Worm (Caenorhabditis elegans) whole organism, midembryonic: ENCODE measurements around the gene F49H6.12.

Experiments
- T22C8.4 ChIP-seq: fragments of 200-800 bp; sonication (Bioruptor generic); IDR thresholded peaks from 2 replicates; pipeline ENCODE4 v1.3.6; 2022; ENCODE audit warnings: missing genetic modification characterization, missing compliant biosample characterization
- cog-1 ChIP-seq: sonication (generic microtip); optimal IDR thresholded peaks from 2 replicates; lab custom pipeline; 2016; ENCODE audit warnings: missing genetic modification characterization, missing compliant biosample characterization
- klf-2 ChIP-seq: fragments of 200-800 bp; sonication (Bioruptor generic); conservative IDR thresholded peaks from 2 replicates; pipeline ENCODE4 v1.3.6; 2022; ENCODE audit warnings: missing genetic modification reagents, missing genetic modification characterization, missing compliant biosample characterization
- ref-1 ChIP-seq: fragments of 200-800 bp; sonication (Bioruptor generic); conservative IDR thresholded peaks from 2 replicates; pipeline ENCODE4 v1.3.6; 2022; ENCODE audit warnings: missing genetic modification reagents, missing genetic modification characterization, missing compliant biosample characterization
- tab-1 ChIP-seq: fragments of 200-800 bp; sonication (Bioruptor generic); IDR thresholded peaks from 2 replicates; pipeline ENCODE4 v1.3.6; 2022; ENCODE audit warnings: missing genetic modification characterization, missing compliant biosample characterization
- ztf-23 ChIP-seq: fragments of 200-800 bp; sonication (Bioruptor generic); IDR thresholded peaks from 2 replicates; pipeline ENCODE4 v1.3.6; 2022; ENCODE audit warnings: missing genetic modification reagents, missing genetic modification characterization, missing compliant biosample characterization

DNA sequence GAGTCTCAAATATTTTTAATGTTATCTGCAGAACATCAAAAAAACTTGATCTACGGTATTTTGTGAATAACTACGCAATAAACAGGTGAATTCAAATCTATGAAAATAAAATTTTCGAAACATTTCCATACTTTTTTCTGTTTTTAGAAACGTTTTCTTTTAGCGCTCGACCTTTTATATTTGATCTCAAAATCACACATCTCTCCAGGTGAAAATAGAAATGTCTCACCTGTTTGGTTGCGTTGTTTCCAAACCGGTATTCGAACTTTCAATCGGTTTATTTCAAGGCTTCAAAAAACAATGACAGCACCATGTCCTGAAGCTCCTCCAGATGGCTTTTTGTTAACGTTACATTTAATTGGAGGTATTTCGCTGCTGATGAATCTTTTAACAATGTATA lies 20.1 kb downstream of the F49H6.12 start, which contains the start of gene sri-9:
- TF ChIP-seq ref-1 (GFP tag; lab: Robert Waterston, UW) (no peak), tab-1 (GFP tag; lab: Robert Waterston, UW) (no peak), T22C8.4 (GFP tag; lab: Robert Waterston, UW) (no peak), klf-2 (GFP tag; lab: Robert Waterston, UW) (no peak), cog-1 (tag; lab: Kevin White, UChicago) (no peak), ztf-23 (GFP tag; lab: Robert Waterston, UW) (no peak)
